Worm (Caenorhabditis elegans) whole organism, L4/young adult: ENCODE results near the gene B0361.4.

Experiments
- W03F9.2 ChIP-seq: fragments of 150-350 bp; optimal IDR thresholded peaks from 2 replicates; lab custom pipeline; 2014; ENCODE audit warnings: missing biosample characterization, missing genetic modification characterization
- dao-5 ChIP-seq: sonication (generic microtip); optimal IDR thresholded peaks from 2 replicates; lab custom pipeline; 2016; ENCODE audit warnings: missing genotype, missing genetic modification characterization, moderate library complexity, missing compliant biosample characterization
- him-1 ChIP-seq: sonication (generic microtip); optimal IDR thresholded peaks from 2 replicates; lab custom pipeline; 2016; ENCODE audit warnings: missing genotype, missing genetic modification reagents, missing genetic modification characterization, missing compliant biosample characterization

- TF ChIP-seq W03F9.2 (tag; lab: Kevin White, UChicago) (no peak), him-1 (tag; lab: Kevin White, UChicago) (no peak), dao-5 (no peak)
Measured at ce11 chrIII:7230841-7231240, 27.9 kb upstream of the B0361.4 start, which contains the start of gene R151.10.
